Worm (Caenorhabditis elegans): ENCODE results near the gene T19D2.3.

The T19D2.3 gene

ce11 chrX:3931350-3931749 is 7.7 kb upstream of the T19D2.3 start, which contains the start of gene adt-3:
TSS of gene adt-3 (plus strand) at chrX:3931650.
- TF ChIP-seq lin-39 (tag; optimal IDR thresholded peaks at IDR 0.05) (no peak), elt-2 (tag; optimal IDR thresholded peaks at IDR 0.05) (no peak), tbx-2 (tag; optimal IDR thresholded peaks at IDR 0.05) (no peak), eor-1 (tag; optimal IDR thresholded peaks at IDR 0.05) (no peak), pha-4 (tag; optimal IDR thresholded peaks at IDR 0.05) (no peak), skn-1 (tag; optimal IDR thresholded peaks at IDR 0.05) (no peak), lin-15B (tag; optimal IDR thresholded peaks at IDR 0.05) (no peak), ztf-11 (tag; optimal IDR thresholded peaks at IDR 0.05) (no peak)

- peak; percentile 65 for TF ChIP-seq elt-1 (tag; optimal IDR thresholded peaks at IDR 0.05)
- TF ChIP-seq elt-2 (tag; optimal IDR thresholded peaks at IDR 0.05) = no peak
- TF ChIP-seq pha-4 (tag; optimal IDR thresholded peaks at IDR 0.05) = no peak
- no peak for TF ChIP-seq ztf-4 (tag; optimal IDR thresholded peaks at IDR 0.05)
- TF ChIP-seq mml-1 (tag; optimal IDR thresholded peaks at IDR 0.05) = no peak
- no peak for TF ChIP-seq pqm-1 (tag; optimal IDR thresholded peaks at IDR 0.05)
- TF ChIP-seq ceh-16 (tag; optimal IDR thresholded peaks at IDR 0.05) = no peak
- TF ChIP-seq aly-2 (tag; optimal IDR thresholded peaks at IDR 0.05) = no peak
- TF ChIP-seq ZK546.5 (tag; optimal IDR thresholded peaks at IDR 0.05) = no peak
- peak; percentile 66 for TF ChIP-seq egl-27 (tag; optimal IDR thresholded peaks at IDR 0.05)
- no peak for TF ChIP-seq fkh-2 (tag; optimal IDR thresholded peaks at IDR 0.05)
- TF ChIP-seq nhr-28 (tag; optimal IDR thresholded peaks at IDR 0.05) = no peak
- TF ChIP-seq hmg-11 (tag; optimal IDR thresholded peaks at IDR 0.05) = no peak
- TF ChIP-seq elt-3 (tag; optimal IDR thresholded peaks at IDR 0.05) = peak in 1 of 3 experiments; percentile 65
- no peak for TF ChIP-seq daf-12 (tag; optimal IDR thresholded peaks at IDR 0.05)
- no peak for TF ChIP-seq nhr-76 (tag; optimal IDR thresholded peaks at IDR 0.05)
- TF ChIP-seq nhr-23 (tag; optimal IDR thresholded peaks at IDR 0.05) = no peak
- TF ChIP-seq nhr-25 (tag; optimal IDR thresholded peaks at IDR 0.05) = peak; percentile 52
- TF ChIP-seq zag-1 (tag; optimal IDR thresholded peaks at IDR 0.05) = no peak
- TF ChIP-seq sea-2 (GFP tag; optimal IDR thresholded peaks at IDR 0.05) = no peak
- no peak for TF ChIP-seq R02D3.7 (tag; optimal IDR thresholded peaks at IDR 0.05)
These were observed 6.4 kb upstream of the T19D2.3 start for ce11 chrX:3932694-3933093.

DNA sequence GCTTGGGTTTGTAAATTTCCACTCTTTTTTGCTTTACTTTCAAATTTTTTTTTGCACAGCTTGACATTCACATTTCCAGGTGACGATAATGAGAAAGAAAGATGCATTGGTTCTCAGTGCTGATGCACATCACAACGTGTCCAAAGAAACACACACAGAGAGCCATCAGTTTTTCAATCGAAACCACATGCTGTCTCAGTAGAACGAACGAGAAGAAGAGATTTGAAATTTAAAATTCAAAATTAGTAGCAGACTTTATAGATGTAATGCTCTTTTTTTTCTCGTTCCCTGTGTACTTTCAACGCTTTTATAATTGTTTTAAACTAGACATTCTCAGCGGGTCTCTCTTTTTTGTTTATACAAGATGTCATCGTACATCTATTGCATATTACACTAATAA is 1.6 kb upstream of the T19D2.3 start:
- no peak for TF ChIP-seq nhr-11 (tag; optimal IDR thresholded peaks at IDR 0.05)
- no peak for TF ChIP-seq nhr-25 (tag; optimal IDR thresholded peaks at IDR 0.05)
- TF ChIP-seq ztf-11 (tag; optimal IDR thresholded peaks at IDR 0.05) = no peak
- no peak for TF ChIP-seq nhr-77 (tag; optimal IDR thresholded peaks at IDR 0.05)
- TF ChIP-seq ceh-28 (tag; optimal IDR thresholded peaks at IDR 0.05) = no peak
- no peak for TF ChIP-seq sea-2 (GFP tag; optimal IDR thresholded peaks at IDR 0.05)
- TF ChIP-seq nhr-67 (tag; optimal IDR thresholded peaks at IDR 0.05) = no peak
- no peak for TF ChIP-seq elt-3 (tag; optimal IDR thresholded peaks at IDR 0.05)
- no peak for TF ChIP-seq nhr-76 (tag; optimal IDR thresholded peaks at IDR 0.05)
- TF ChIP-seq eor-1 (tag; optimal IDR thresholded peaks at IDR 0.05) = no peak
- no peak for TF ChIP-seq pqm-1 (tag; optimal IDR thresholded peaks at IDR 0.05)
- TF ChIP-seq lin-39 (tag; optimal IDR thresholded peaks at IDR 0.05) = no peak
- TF ChIP-seq ztf-4 (tag; optimal IDR thresholded peaks at IDR 0.05) = no peak
- no peak for TF ChIP-seq ama-1 (optimal IDR thresholded peaks at IDR 0.05)
- no peak for TF ChIP-seq ceh-82 (tag; optimal IDR thresholded peaks at IDR 0.05)
- no peak for TF ChIP-seq egl-27 (tag; optimal IDR thresholded peaks at IDR 0.05)
- TF ChIP-seq unc-62 (GFP tag; optimal IDR thresholded peaks at IDR 0.05) = no peak
- no peak for TF ChIP-seq lsy-12 (tag; optimal IDR thresholded peaks at IDR 0.05)

ce11 chrX:3937884-3938283 is 1.2 kb upstream of the T19D2.3 start:
- TF ChIP-seq hmg-11 (tag; optimal IDR thresholded peaks at IDR 0.05) (no peak), ceh-28 (tag; optimal IDR thresholded peaks at IDR 0.05) (no peak), ZK546.5 (tag; optimal IDR thresholded peaks at IDR 0.05) (no peak), nhr-11 (tag; optimal IDR thresholded peaks at IDR 0.05) (no peak), elt-3 (tag; optimal IDR thresholded peaks at IDR 0.05) (no peak), snpc-4 (tag; optimal IDR thresholded peaks at IDR 0.05) (no peak), lin-39 (tag; optimal IDR thresholded peaks at IDR 0.05) (no peak), ceh-9 (tag; optimal IDR thresholded peaks at IDR 0.05) (no peak), sea-2 (GFP tag; optimal IDR thresholded peaks at IDR 0.05) (no peak), lin-15B (tag; optimal IDR thresholded peaks at IDR 0.05) (no peak), mdl-1 (tag; optimal IDR thresholded peaks at IDR 0.05) (no peak)

Measured in whole organism, L3 larva.